Fruit fly (Drosophila melanogaster): ENCODE data around the gene corolla.

corolla gene

DNA sequence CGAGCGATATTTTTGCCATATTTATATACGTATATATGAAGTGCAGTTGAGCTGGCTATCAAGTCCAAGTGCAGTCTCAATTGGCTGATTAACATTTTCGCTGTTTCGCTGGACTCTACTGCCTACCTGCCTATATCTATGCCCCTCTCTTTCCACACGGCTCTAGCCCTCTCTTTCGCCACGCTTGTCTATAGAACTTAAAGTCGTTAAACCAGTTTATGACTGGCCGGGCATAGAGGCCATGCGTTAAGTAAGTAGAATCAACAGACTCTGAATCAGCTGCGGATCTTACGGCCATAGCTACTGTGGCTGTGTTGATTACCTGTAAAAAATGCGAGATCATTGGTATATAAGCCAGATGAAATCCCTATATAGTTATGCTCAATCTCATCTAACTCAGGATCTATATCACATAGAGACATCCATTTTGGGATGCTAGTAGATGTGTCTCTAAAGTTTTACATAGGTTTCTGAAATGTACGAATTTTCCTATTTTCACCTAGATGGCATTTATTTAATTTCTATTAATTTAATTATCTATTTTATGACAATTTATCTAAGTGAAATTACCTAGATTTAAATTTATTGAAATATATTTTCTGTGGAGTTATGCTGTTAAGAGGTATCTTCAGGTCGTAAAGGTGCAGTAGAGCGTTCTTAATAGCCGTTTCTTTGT is 50.1 kb downstream of the corolla start:
- TF ChIP-seq CG31627 (GFP tag; optimal IDR thresholded peaks at IDR 0.05) (no peak), fkh (GFP tag; optimal IDR thresholded peaks at IDR 0.05) (peak; percentile 57), CG7368 (GFP tag; optimal IDR thresholded peaks at IDR 0.05) (no peak), CG32006 (GFP tag; optimal IDR thresholded peaks at IDR 0.05) (peak; percentile 61), achi (GFP tag; optimal IDR thresholded peaks at IDR 0.05) (peak; percentile 59), Eip93F (GFP tag; optimal IDR thresholded peaks at IDR 0.05) (no peak), Sox102F (GFP tag; optimal IDR thresholded peaks at IDR 0.05) (peak; percentile 23), lz (GFP tag; optimal IDR thresholded peaks at IDR 0.05) (no peak), acj6 (GFP tag; optimal IDR thresholded peaks at IDR 0.05) (peak; percentile 56), vri (GFP tag; optimal IDR thresholded peaks at IDR 0.05) (peak; percentile 38), CG3919 (GFP tag; optimal IDR thresholded peaks at IDR 0.05) (peak; percentile 61), Hr38 (GFP tag; optimal IDR thresholded peaks at IDR 0.05) (no peak), CG3032 (tag; optimal IDR thresholded peaks at IDR 0.05) (peak; percentile 32), CG1621 (tag; optimal IDR thresholded peaks at IDR 0.05) (peak; percentile 4), salr (GFP tag; optimal IDR thresholded peaks at IDR 0.05) (peak in 1 of 2 experiments; percentile 50), eg (GFP tag; IDR thresholded peaks at IDR 0.05) (no peak), Eip78C (GFP tag) (peak; percentile 83), CG8632 (GFP tag; optimal IDR thresholded peaks at IDR 0.05) (peak; percentile 54), CG11902 (GFP tag; optimal IDR thresholded peaks at IDR 0.05) (peak; percentile 11), CG16779 (tag; optimal IDR thresholded peaks at IDR 0.05) (no peak), CG10669 (GFP tag; optimal IDR thresholded peaks at IDR 0.05) (peak; percentile 59), fd59A (GFP tag; optimal IDR thresholded peaks at IDR 0.05) (peak; percentile 21), Sox14 (GFP tag; optimal IDR thresholded peaks at IDR 0.05) (peak; percentile 30), CG6792 (GFP tag; optimal IDR thresholded peaks at IDR 0.05) (peak; percentile 43), topi (GFP tag; optimal IDR thresholded peaks at IDR 0.05) (no peak), CG10631 (GFP tag; optimal IDR thresholded peaks at IDR 0.05) (peak; percentile 58), pdm3 (GFP tag; optimal IDR thresholded peaks at IDR 0.05) (peak; percentile 39), net (GFP tag; optimal IDR thresholded peaks at IDR 0.05) (peak; percentile 12), CG6808 (GFP tag; optimal IDR thresholded peaks at IDR 0.05) (peak; percentile 43), OdsH (GFP tag; optimal IDR thresholded peaks at IDR 0.05) (peak; percentile 57), Smox (GFP tag; optimal IDR thresholded peaks at IDR 0.05) (peak; percentile 8), CG8119 (GFP tag; IDR thresholded peaks at IDR 0.05) (0 out of 3 replicates have a peak, but pooled peaks have one; percentile 30), CG6163 (GFP tag; IDR thresholded peaks at IDR 0.05) (no peak), Lpt (GFP tag; optimal IDR thresholded peaks at IDR 0.05) (no peak), ss (GFP tag; optimal IDR thresholded peaks at IDR 0.05) (peak; percentile 38 to 72), CG4318 (GFP tag; optimal IDR thresholded peaks at IDR 0.05) (peak; percentile 2), Hr4 (GFP tag; optimal IDR thresholded peaks at IDR 0.05) (no peak), Ets21C (GFP tag; optimal IDR thresholded peaks at IDR 0.05) (no peak), dac (GFP tag; optimal IDR thresholded peaks at IDR 0.05) (no peak), CG9139 (GFP tag; optimal IDR thresholded peaks at IDR 0.05) (no peak), Ets96B (tag; optimal IDR thresholded peaks at IDR 0.05) (peak; percentile 54), dsx (GFP tag; optimal IDR thresholded peaks at IDR 0.05; ENCODE audit: poor library complexity, severe bottlenecking) (peak; percentile 66), esn (GFP tag; optimal IDR thresholded peaks at IDR 0.05) (peak; percentile 42), cyc (GFP tag; optimal IDR thresholded peaks at IDR 0.05) (no peak), Sox15 (GFP tag; optimal IDR thresholded peaks at IDR 0.05) (peak; percentile 18), CG6854 (GFP tag; optimal IDR thresholded peaks at IDR 0.05) (no peak), Hr39 (GFP tag; optimal IDR thresholded peaks at IDR 0.05) (no peak), CG6276 (GFP tag; optimal IDR thresholded peaks at IDR 0.05) (no peak), svp (GFP tag) (peak; percentile 73), Eip75B (GFP tag; optimal IDR thresholded peaks at IDR 0.05) (peak; percentile 17), Blimp-1 (GFP tag; optimal IDR thresholded peaks at IDR 0.05) (no peak)
